Worm (Caenorhabditis elegans): ENCODE results near the gene W09C2.10.

DNA sequence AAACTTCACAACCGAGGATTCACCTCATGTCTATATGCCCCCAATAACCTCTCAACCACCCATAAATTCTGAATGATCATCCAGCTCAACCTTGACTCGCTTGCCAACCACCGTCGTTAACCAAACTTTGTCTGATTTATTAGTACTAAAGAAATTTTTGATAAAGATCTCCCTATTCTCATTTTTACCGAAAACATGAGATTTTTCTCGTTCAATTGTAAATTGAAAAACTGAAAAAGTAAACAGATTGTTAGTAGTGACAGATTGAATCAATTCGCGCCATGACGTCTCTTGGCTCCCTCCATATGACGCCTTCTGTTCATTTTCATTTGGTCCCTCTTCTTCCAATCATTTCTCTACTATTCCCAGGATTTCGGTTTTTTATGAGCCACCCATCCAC, 16.9 kb downstream of the W09C2.10 start:
- no peak for TF ChIP-seq snpc-4 (tag; optimal IDR thresholded peaks at IDR 0.05)
- no peak for TF ChIP-seq unc-62 (GFP tag; optimal IDR thresholded peaks at IDR 0.05 in 1 of 2)
- no peak for TF ChIP-seq unc-62 (tag; optimal IDR thresholded peaks at IDR 0.05)
